Worm (Caenorhabditis elegans): ENCODE measurements around the gene osta-2.

Gene osta-2

DNA sequence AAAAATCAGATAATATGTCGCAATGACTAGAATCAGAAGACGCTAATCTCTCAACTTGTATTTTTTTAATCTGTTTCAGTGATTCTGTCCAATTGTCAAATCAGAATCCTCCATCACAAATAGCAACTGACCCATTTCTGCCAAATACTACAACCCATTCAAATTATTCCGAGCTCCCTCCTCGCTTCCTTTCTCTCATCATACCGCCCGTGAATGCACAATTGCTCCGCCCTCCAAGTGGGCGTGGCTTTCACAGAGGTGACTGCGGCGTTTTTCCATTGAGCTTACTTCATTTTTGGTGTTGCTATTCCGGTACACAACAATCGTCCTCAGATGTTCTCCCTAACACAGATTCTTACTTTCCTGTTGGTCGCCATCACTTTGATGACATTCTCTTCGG lies 26.8 kb upstream of the osta-2 start, which contains the start of gene flp-27:
Gene flp-27, plus strand, starts transcription at position 301 of the 400 bp plus-strand sequence.
- TF ChIP-seq ama-1 (optimal IDR thresholded peaks at IDR 0.05) (no peak), unc-3 (GFP tag; conservative IDR thresholded peaks at IDR 0.05) (no peak), unc-3 (tag; optimal IDR thresholded peaks at IDR 0.05) (no peak), ceh-14 (tag; optimal IDR thresholded peaks at IDR 0.05) (no peak), C38D4.7 (GFP tag; optimal IDR thresholded peaks at IDR 0.05) (no peak), C08G9.2 (tag; optimal IDR thresholded peaks at IDR 0.05) (no peak), pha-2 (tag; optimal IDR thresholded peaks at IDR 0.05) (no peak), sdc-2 (tag; optimal IDR thresholded peaks at IDR 0.05) (no peak), che-1 (tag; optimal IDR thresholded peaks at IDR 0.05) (no peak), ceh-34 (tag; optimal IDR thresholded peaks at IDR 0.05) (no peak)

DNA sequence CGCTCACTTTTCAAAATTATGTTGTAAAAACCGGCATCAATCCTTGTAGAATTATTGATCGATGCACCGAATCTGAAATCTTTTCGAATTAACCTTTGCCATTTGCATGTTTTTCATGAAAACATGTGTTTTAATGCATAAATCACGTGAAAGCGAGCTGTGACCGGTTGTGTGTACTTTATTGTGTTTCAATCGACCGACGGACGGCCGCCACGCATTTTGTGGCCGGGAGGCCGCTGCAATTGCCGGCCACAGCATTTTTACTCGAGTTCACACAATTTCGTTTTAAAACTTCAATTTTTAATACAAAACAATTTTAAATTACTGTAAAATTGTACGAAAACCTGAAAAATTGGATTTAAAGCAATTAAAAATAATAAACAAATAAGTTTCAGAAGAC lies 18.5 kb upstream of the osta-2 start, which contains the start of gene C25H3.11:
Gene C25H3.11, minus strand, starts transcription at position 82 of the 400 bp plus-strand sequence.
- TF ChIP-seq pros-1 (tag; optimal IDR thresholded peaks at IDR 0.05) (no peak), ama-1 (optimal IDR thresholded peaks at IDR 0.05) (peak; percentile 5), ceh-24 (tag; optimal IDR thresholded peaks at IDR 0.05) (no peak), unc-3 (GFP tag; conservative IDR thresholded peaks at IDR 0.05) (no peak), unc-3 (tag; optimal IDR thresholded peaks at IDR 0.05) (no peak), ceh-2 (tag; optimal IDR thresholded peaks at IDR 0.05) (peak; percentile 35), hlh-30 (tag; optimal IDR thresholded peaks at IDR 0.05; ENCODE audit: insufficient read depth) (peak; percentile 55), ceh-19 (GFP tag; optimal IDR thresholded peaks at IDR 0.05) (no peak), ceh-6 (GFP tag; optimal IDR thresholded peaks at IDR 0.05) (no peak), ceh-31 (tag; optimal IDR thresholded peaks at IDR 0.05) (no peak)

DNA sequence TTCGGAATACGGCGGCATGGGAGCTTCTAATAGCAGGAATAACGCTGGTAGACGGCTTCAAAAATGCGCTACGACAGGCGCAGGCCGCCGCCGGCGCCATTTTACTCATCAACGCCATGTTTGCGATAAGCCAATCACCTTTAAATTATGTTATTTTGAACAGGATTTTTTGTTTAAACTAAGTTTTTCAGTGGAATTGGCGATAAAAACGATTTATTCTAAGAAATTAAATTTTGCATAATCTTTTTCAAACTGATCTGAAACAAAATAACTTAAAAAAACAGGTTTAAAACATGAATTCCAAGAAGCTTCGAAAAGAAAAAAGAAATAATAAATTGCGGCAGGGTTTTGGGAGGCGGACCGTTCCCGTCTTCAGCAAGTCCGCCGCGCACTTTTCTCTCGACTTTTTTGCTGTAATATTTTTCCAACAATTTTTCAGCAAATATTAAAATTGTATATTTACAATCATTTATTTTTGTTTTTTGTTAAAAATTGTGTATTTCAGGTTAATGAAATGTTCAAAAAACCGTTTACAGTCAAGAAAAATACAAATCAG lies 16.2 kb upstream of the osta-2 start, which contains the start of the genes ndub-5 and eif-2D:
Gene ndub-5, minus strand, starts transcription at position 138 of the 556 bp plus-strand sequence.
Gene eif-2D, plus strand, starts transcription at position 506 of the 556 bp plus-strand sequence.
- TF ChIP-seq ttx-3 (tag; optimal IDR thresholded peaks at IDR 0.05), result peak; percentile 8
- no peak for TF ChIP-seq C38D4.7 (GFP tag; optimal IDR thresholded peaks at IDR 0.05)
- peak; percentile 13 for TF ChIP-seq nfya-1 (tag; optimal IDR thresholded peaks at IDR 0.05)
- TF ChIP-seq sdc-2 (tag; optimal IDR thresholded peaks at IDR 0.05), result no peak
- TF ChIP-seq tbx-2 (tag; optimal IDR thresholded peaks at IDR 0.05), result peak; percentile 26
- peak; percentile 83 for TF ChIP-seq elt-2 (tag; optimal IDR thresholded peaks at IDR 0.05)
- no peak for TF ChIP-seq eyg-1 (tag; optimal IDR thresholded peaks at IDR 0.05)
- no peak for TF ChIP-seq hlh-13 (GFP tag; optimal IDR thresholded peaks at IDR 0.05)
- no peak for TF ChIP-seq rnt-1 (tag; optimal IDR thresholded peaks at IDR 0.05)
- no peak for TF ChIP-seq mec-3 (tag; optimal IDR thresholded peaks at IDR 0.05; ENCODE audit: borderline replicate concordance)
- TF ChIP-seq ama-1 (optimal IDR thresholded peaks at IDR 0.05), result no peak
- peak; percentile 33 for TF ChIP-seq ceh-31 (tag; optimal IDR thresholded peaks at IDR 0.05)
- TF ChIP-seq ceh-14 (tag; optimal IDR thresholded peaks at IDR 0.05), result peak; percentile 28
- TF ChIP-seq ceh-22 (tag; optimal IDR thresholded peaks at IDR 0.05), result no peak
- no peak for TF ChIP-seq K02D7.2 (tag; optimal IDR thresholded peaks at IDR 0.05)
- no peak for TF ChIP-seq T23F11.4 (GFP tag; optimal IDR thresholded peaks at IDR 0.05)

DNA sequence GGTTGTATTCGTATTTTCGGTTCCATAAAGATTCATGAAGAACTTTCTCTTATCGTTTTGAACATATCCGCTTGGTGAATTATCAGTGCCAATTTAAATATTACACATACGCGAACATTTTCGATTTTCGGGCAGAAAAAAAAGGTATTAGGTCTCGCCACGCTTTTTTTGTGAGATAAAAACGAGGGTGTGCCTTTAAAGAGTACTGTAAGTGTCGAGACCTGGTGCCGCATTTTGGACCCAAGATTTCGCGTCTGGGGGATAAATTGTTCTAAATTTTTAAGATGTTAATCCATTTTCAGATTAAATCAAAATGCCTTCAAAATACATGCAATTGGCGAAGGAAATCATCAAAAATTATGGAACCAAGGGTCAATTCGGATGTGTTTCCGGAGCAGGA lies 13.6 kb upstream of the osta-2 start, which contains the start of gene C25H3.3:
Gene C25H3.3, plus strand, starts transcription at position 301 of the 400 bp plus-strand sequence.
- no peak for TF ChIP-seq ceh-18 (tag; optimal IDR thresholded peaks at IDR 0.05)
- no peak for TF ChIP-seq nhr-11 (tag; optimal IDR thresholded peaks at IDR 0.05)
- TF ChIP-seq ceh-24 (tag; optimal IDR thresholded peaks at IDR 0.05), result no peak
- TF ChIP-seq ceh-30 (tag; optimal IDR thresholded peaks at IDR 0.05), result no peak
- TF ChIP-seq pax-1 (tag; optimal IDR thresholded peaks at IDR 0.05), result no peak

DNA sequence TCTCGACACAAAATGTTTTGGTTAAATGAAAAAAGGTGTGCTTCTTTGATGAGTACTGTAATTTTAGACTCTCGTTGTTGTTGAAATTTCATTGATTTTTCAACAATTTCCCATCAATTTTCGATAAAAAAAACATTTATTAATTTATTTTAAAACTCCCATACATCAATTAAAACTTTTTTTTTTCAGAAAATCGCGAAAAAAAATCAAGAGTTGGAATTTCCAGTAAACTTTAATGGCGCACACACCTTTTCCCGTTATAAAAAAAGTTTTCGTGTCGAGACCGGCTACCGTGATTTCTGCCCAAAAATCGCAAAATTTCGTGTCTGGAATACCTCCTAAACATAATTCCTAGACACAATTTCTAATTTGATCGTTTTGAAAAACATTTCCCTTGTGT lies 12.7 kb upstream of the osta-2 start, which contains the start of gene C25H3.14:
Gene C25H3.14, plus strand, starts transcription at position 301 of the 400 bp plus-strand sequence.
- no peak for TF ChIP-seq ets-4 (tag; optimal IDR thresholded peaks at IDR 0.05)
- TF ChIP-seq ceh-19 (GFP tag; optimal IDR thresholded peaks at IDR 0.05), result no peak
- no peak for TF ChIP-seq ceh-30 (tag; optimal IDR thresholded peaks at IDR 0.05)
- no peak for TF ChIP-seq pag-3 (tag; optimal IDR thresholded peaks at IDR 0.05; ENCODE audit: borderline replicate concordance)
- no peak for TF ChIP-seq che-1 (tag; optimal IDR thresholded peaks at IDR 0.05)
- no peak for TF ChIP-seq npax-4 (tag; optimal IDR thresholded peaks at IDR 0.05)
- TF ChIP-seq tbx-7 (tag; optimal IDR thresholded peaks at IDR 0.05), result no peak
- no peak for TF ChIP-seq dve-1 (tag; optimal IDR thresholded peaks at IDR 0.05)
- no peak for TF ChIP-seq ceh-18 (tag; optimal IDR thresholded peaks at IDR 0.05)
- TF ChIP-seq zip-5 (tag; optimal IDR thresholded peaks at IDR 0.05), result no peak
- TF ChIP-seq K02D7.2 (tag; optimal IDR thresholded peaks at IDR 0.05), result no peak
- TF ChIP-seq mec-3 (tag; optimal IDR thresholded peaks at IDR 0.05; ENCODE audit: borderline replicate concordance), result no peak
- TF ChIP-seq madf-2 (tag; optimal IDR thresholded peaks at IDR 0.05), result no peak
- TF ChIP-seq unc-42 (tag; optimal IDR thresholded peaks at IDR 0.05), result no peak
- no peak for TF ChIP-seq pha-2 (tag; optimal IDR thresholded peaks at IDR 0.05)
- TF ChIP-seq lin-11 (tag; optimal IDR thresholded peaks at IDR 0.05), result no peak

All from whole organism, late embryonic.